Worm (Caenorhabditis elegans): ENCODE results near the gene F07A11.5.

The F07A11.5 gene

ce11 chrII:11619171-11619570 is 7.1 kb downstream of the F07A11.5 start (continued):
- TF ChIP-seq mes-2 (tag; optimal IDR thresholded peaks at IDR 0.05; ENCODE audit: poor library complexity, severe bottlenecking) (peak; percentile 55), mep-1 (tag; optimal IDR thresholded peaks at IDR 0.05) (peak; percentile 72), mdl-1 (tag; optimal IDR thresholded peaks at IDR 0.05) (peak in 1 of 2 experiments; percentile 73), daf-16 (GFP tag; optimal IDR thresholded peaks at IDR 0.05) (no peak), daf-16 (tag; optimal IDR thresholded peaks at IDR 0.05) (peak; percentile 53), Y5F2A.4 (GFP tag; optimal IDR thresholded peaks at IDR 0.05) (no peak), arid-1 (GFP tag; conservative IDR thresholded peaks at IDR 0.05) (no peak), lir-3 (tag; optimal IDR thresholded peaks at IDR 0.05) (no peak), duxl-1 (tag; optimal IDR thresholded peaks at IDR 0.05; ENCODE audit: poor library complexity) (no peak), ZK546.5 (tag; optimal IDR thresholded peaks at IDR 0.05) (no peak), F10B5.3 (tag; optimal IDR thresholded peaks at IDR 0.05) (no peak), aha-1 (tag) (no peak), nhr-237 (tag; optimal IDR thresholded peaks at IDR 0.05) (no peak), hif-1 (tag; optimal IDR thresholded peaks at IDR 0.05) (no peak), daf-12 (tag; optimal IDR thresholded peaks at IDR 0.05) (peak; percentile 22), ctbp-1 (GFP tag; IDR thresholded peaks at IDR 0.05) (no peak), dmd-6 (GFP tag; IDR thresholded peaks at IDR 0.05) (peak; percentile 85), mxl-2 (GFP tag; conservative IDR thresholded peaks at IDR 0.05) (no peak), snpc-1.2 (GFP tag; IDR thresholded peaks at IDR 0.05) (no peak)

ce11 chrII:11619895-11620439 is 7.9 kb downstream of the F07A11.5 start:
- TF ChIP-seq ceh-44 (GFP tag; IDR thresholded peaks at IDR 0.05) (no peak), Y48G9A.11 (GFP tag; IDR thresholded peaks at IDR 0.05) (no peak), ztf-7 (tag; optimal IDR thresholded peaks at IDR 0.05) (no peak), jun-1 (tag; optimal IDR thresholded peaks at IDR 0.05) (peak; percentile 44), daf-19 (GFP tag; conservative IDR thresholded peaks at IDR 0.05) (no peak), attf-4 (tag; optimal IDR thresholded peaks at IDR 0.05) (no peak), madf-5 (GFP tag; IDR thresholded peaks at IDR 0.05) (0 out of 4 replicates have a peak, but pooled peaks of 1 of the 2 experiments have one; percentile 41), mdl-1 (tag; optimal IDR thresholded peaks at IDR 0.05) (peak; percentile 86 to 87), nhr-237 (tag; optimal IDR thresholded peaks at IDR 0.05) (no peak), nhr-28 (tag; optimal IDR thresholded peaks at IDR 0.05) (peak; percentile 90), snpc-1.2 (GFP tag; IDR thresholded peaks at IDR 0.05) (peak; percentile 54; the same call in 1 of the 2 replicates), ceh-20 (GFP tag; IDR thresholded peaks at IDR 0.05) (peak; percentile 66), Y5F2A.4 (GFP tag; optimal IDR thresholded peaks at IDR 0.05) (no peak), Y75B8A.6 (GFP tag; IDR thresholded peaks at IDR 0.05) (no peak), F10B5.3 (tag; optimal IDR thresholded peaks at IDR 0.05) (peak; percentile 19), ZK546.5 (tag; optimal IDR thresholded peaks at IDR 0.05) (no peak), nhr-76 (tag; optimal IDR thresholded peaks at IDR 0.05) (no peak), daf-8 (GFP tag; IDR thresholded peaks at IDR 0.05) (no peak), T20F7.1 (GFP tag; optimal IDR thresholded peaks at IDR 0.05) (no peak), ceh-28 (tag; optimal IDR thresholded peaks at IDR 0.05) (no peak), gei-8 (GFP tag; optimal IDR thresholded peaks at IDR 0.05) (peak; percentile 24), lin-13 (GFP tag; optimal IDR thresholded peaks at IDR 0.05) (peak; percentile 53), skn-1 (tag; optimal IDR thresholded peaks at IDR 0.05) (no peak), nhr-102 (tag; optimal IDR thresholded peaks at IDR 0.05) (peak; percentile 41), mdt-29 (GFP tag; IDR thresholded peaks at IDR 0.05) (peak; percentile 45; the same call in 1 of the 2 replicates), unc-130 (GFP tag; optimal IDR thresholded peaks at IDR 0.05) (no peak), pqm-1 (tag; optimal IDR thresholded peaks at IDR 0.05) (peak; percentile 43), zag-1 (tag; optimal IDR thresholded peaks at IDR 0.05) (no peak), duxl-1 (tag; optimal IDR thresholded peaks at IDR 0.05; ENCODE audit: poor library complexity) (peak; percentile 8), hmg-1.1 (GFP tag; IDR thresholded peaks at IDR 0.05) (peak; percentile 94), hlh-11 (tag; optimal IDR thresholded peaks at IDR 0.05) (peak; percentile 97), F37D6.2 (tag; optimal IDR thresholded peaks at IDR 0.05) (peak; percentile 77), dpl-1 (GFP tag; optimal IDR thresholded peaks at IDR 0.05) (peak; percentile 36), ceh-62 (tag; optimal IDR thresholded peaks at IDR 0.05) (no peak), spr-1 (tag; optimal IDR thresholded peaks at IDR 0.05) (peak; percentile 46), zip-2 (tag; optimal IDR thresholded peaks at IDR 0.05) (no peak), dmd-8 (GFP tag; IDR thresholded peaks at IDR 0.05) (0 out of 2 replicates have a peak, but pooled peaks have one; percentile 7), sdz-12 (GFP tag; optimal IDR thresholded peaks at IDR 0.05) (no peak)

Measured in whole organism, L4 larva.